Worm (Caenorhabditis elegans) whole organism, young adult: ENCODE measurements around the gene pigm-1.

Source experiments
- Y67H2A.10 ChIP-seq: fragments of 200-800 bp; sonication (Bioruptor generic); conservative IDR thresholded peaks from 2 replicates; pipeline ENCODE4 v1.3.6; 2022; ENCODE audit warnings: missing genetic modification reagents, missing genetic modification characterization, missing compliant biosample characterization
- Y79H2A.3 ChIP-seq: fragments of 200-800 bp; sonication (Bioruptor generic); conservative IDR thresholded peaks from 2 replicates; pipeline ENCODE4 v1.3.6; 2022; ENCODE audit warnings: missing genetic modification reagents, missing genetic modification characterization, missing compliant biosample characterization
- ama-1 ChIP-seq, 3 experiments: fragments of 150-350 bp in 1 of 3; sonication (generic microtip) in 2 of 3; optimal IDR thresholded peaks; 2 replicates each; lab custom pipeline; 2014 to 2018; ENCODE audit warnings: missing biosample characterization in 2 of 3, missing genetic modification characterization in 2 of 3, missing genetic modification reagents in 2 of 3
- mes-4 ChIP-seq: sonication (generic microtip); optimal IDR thresholded peaks from 2 replicates; lab custom pipeline; 2016; ENCODE audit warnings: missing genotype, missing genetic modification characterization, missing compliant biosample characterization
- pha-4 ChIP-seq: fragments of 150-350 bp; sonication (generic microtip); optimal IDR thresholded peaks from 2 replicates; lab custom pipeline; 2014; ENCODE audit warnings: missing biosample characterization, missing genetic modification reagents, missing genetic modification characterization
- rpc-1 ChIP-seq, 2 experiments: fragments of 150-350 bp in 1 of 2; sonication (generic microtip) in 1 of 2; optimal IDR thresholded peaks; 2 replicates each; lab custom pipeline; 2014 to 2018; ENCODE audit warnings: missing biosample characterization in 1 of 2, missing genetic modification characterization in 1 of 2, missing genetic modification reagents in 1 of 2, missing genotype in 1 of 2
- sdz-38 ChIP-seq: sonication (generic microtip); optimal IDR thresholded peaks from 2 replicates; lab custom pipeline; 2016; ENCODE audit warnings: missing genotype, missing genetic modification characterization, missing compliant biosample characterization

- TF ChIP-seq pha-4 (no peak), ama-1 (optimal IDR thresholded peaks at IDR 0.05; lab: Kevin White, UChicago) (no peak), ama-1 (GFP tag; optimal IDR thresholded peaks at IDR 0.05; lab: Kevin White, UChicago) (no peak), rpc-1 (optimal IDR thresholded peaks at IDR 0.05; lab: Kevin White, UChicago) (no peak), rpc-1 (tag; optimal IDR thresholded peaks at IDR 0.05; lab: Kevin White, UChicago) (no peak), Y79H2A.3 (GFP tag; lab: Robert Waterston, UW) (no peak), mes-4 (tag; lab: Kevin White, UChicago) (no peak), Y67H2A.10 (GFP tag; lab: Robert Waterston, UW) (no peak), sdz-38 (no peak)
Observed at ce11 chrII:11312223-11312622, 36.0 kb upstream of the pigm-1 start, which contains the start of gene T24F1.7.
